Worm (Caenorhabditis elegans): ENCODE results near the gene sta-2.

Gene sta-2

DNA sequence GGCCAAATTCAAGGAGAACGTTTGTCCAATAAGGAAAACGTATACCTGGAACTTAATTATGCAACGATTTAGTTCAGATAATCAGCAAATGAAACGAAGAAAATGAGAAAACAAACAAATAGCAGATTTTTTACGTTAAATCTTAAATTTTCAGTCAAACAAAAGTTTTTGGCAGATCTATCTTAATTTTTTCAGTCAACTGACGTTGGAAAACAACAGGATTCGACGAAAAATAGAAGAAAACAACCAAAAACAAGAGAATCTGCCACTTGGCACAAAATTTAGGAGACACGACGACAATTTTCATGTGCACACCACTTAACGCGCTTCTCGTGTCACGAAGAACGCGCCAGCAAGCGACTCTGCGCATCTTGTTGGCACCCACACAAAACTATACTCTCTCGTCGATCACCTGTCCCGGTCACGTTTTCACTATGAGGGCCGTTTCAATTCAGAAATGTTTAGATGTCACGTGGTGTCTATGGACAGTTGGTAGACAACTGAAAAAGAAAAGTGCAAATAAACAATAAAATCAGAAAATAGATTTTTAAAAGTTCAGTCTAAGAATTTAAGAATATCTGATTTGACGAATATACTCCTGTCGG is 48.8 kb downstream of the sta-2 start, which contains the start of gene ztf-7:
ztf-7 (minus strand) TSS at position 51 of the 605 bp plus-strand sequence.
- no peak for TF ChIP-seq unc-62 (GFP tag; optimal IDR thresholded peaks at IDR 0.05)

- no peak for TF ChIP-seq unc-62 (GFP tag; optimal IDR thresholded peaks at IDR 0.05)
Observed at ce11 chrV:9791332-9791731, 50.3 kb downstream of the sta-2 start, which contains the start of gene lipl-2. TSS of gene lipl-2 (plus strand) at chrV:9791567.
